Fruit fly (Drosophila melanogaster) whole organism, pupa: ENCODE results near the gene trbd.

ENCODE experiments used
- CG13204 ChIP-seq: fragments of 200-800 bp; sonication (Bioruptor generic); optimal IDR thresholded peaks from 2 replicates; lab custom pipeline; 2018; ENCODE audit warnings: missing biosample characterization, mild to moderate bottlenecking, missing genetic modification characterization, moderate library complexity
- D1 ChIP-seq: fragments of 200-800 bp; sonication (Bioruptor generic); optimal IDR thresholded peaks from 2 replicates; lab custom pipeline; 2018; ENCODE audit warnings: missing biosample characterization, mild to moderate bottlenecking, missing genetic modification characterization, moderate library complexity

dm6 chr3R:9705008-9705628, 5.7 kb downstream of the trbd start, which contains the start of gene Unc-115a:
- TF ChIP-seq D1 (tag; lab: Kevin White, UChicago), result no peak
- TF ChIP-seq CG13204 (GFP tag; lab: Kevin White, UChicago), result no peak
